Worm (Caenorhabditis elegans) whole organism, L4 larva: Measurements from ENCODE around the gene fip-4.

ENCODE experiments used
- T20F7.1 ChIP-seq: fragments of 200-800 bp; sonication (Bioruptor generic); optimal IDR thresholded peaks from 2 replicates; lab custom pipeline; 2018; ENCODE audit warnings: mild to moderate bottlenecking, missing genetic modification characterization, missing compliant biosample characterization
- dpl-1 ChIP-seq: fragments of 150-350 bp; optimal IDR thresholded peaks from 2 replicates; lab custom pipeline; 2014; ENCODE audit warnings: missing biosample characterization, missing genetic modification reagents, missing genetic modification characterization
- fkh-10 ChIP-seq: fragments of 150-350 bp; optimal IDR thresholded peaks from 2 replicates; lab custom pipeline; 2014; ENCODE audit warnings: missing biosample characterization, missing genetic modification reagents, missing genetic modification characterization
- nhr-28 ChIP-seq: fragments of 150-350 bp; optimal IDR thresholded peaks from 2 replicates; lab custom pipeline; 2014; ENCODE audit warnings: missing biosample characterization, missing genetic modification characterization
- nhr-77 ChIP-seq: fragments of 150-350 bp; optimal IDR thresholded peaks from 2 replicates; lab custom pipeline; 2014; ENCODE audit warnings: missing biosample characterization, missing genetic modification characterization
- unc-62 ChIP-seq, 3 experiments: fragments of 150-350 bp in 1 of 3; sonication (generic microtip); optimal IDR thresholded peaks in 2 of 3; peaks in 1 of 3; 1 replicate in 1 of 3; 2 replicates in 2 of 3; lab custom pipeline; 2014 to 2017; ENCODE audit warnings: missing biosample characterization in 3 of 3, missing genetic modification characterization in 3 of 3, missing genetic modification reagents in 3 of 3, missing genotype in 1 of 3

- TF ChIP-seq unc-62 (GFP tag; optimal IDR thresholded peaks at IDR 0.05 in 1 of 2; lab: Kevin White, UChicago) = no peak
- TF ChIP-seq unc-62 (tag; optimal IDR thresholded peaks at IDR 0.05; lab: Kevin White, UChicago) = no peak
- no peak for TF ChIP-seq fkh-10 (GFP tag; lab: Kevin White, UChicago)
- TF ChIP-seq nhr-77 (tag; lab: Kevin White, UChicago) = no peak
- TF ChIP-seq dpl-1 = peak; percentile 63
- TF ChIP-seq nhr-28 = no peak
- no peak for TF ChIP-seq T20F7.1 (GFP tag; lab: Kevin White, UChicago)
Observed at ce11 chrV:8569841-8570361, 41.2 kb downstream of the fip-4 start, which contains the start of the genes F25G6.9 and symk-1.
